Worm (Caenorhabditis elegans) whole organism, L3 larva: ENCODE results near the gene clec-157.

Experiments used
- R02D3.7 ChIP-seq: fragments of 150-350 bp; optimal IDR thresholded peaks from 2 replicates; lab custom pipeline; 2014; ENCODE audit warnings: missing biosample characterization, missing genetic modification characterization
- ZK546.5 ChIP-seq: sonication (generic microtip); optimal IDR thresholded peaks from 2 replicates; lab custom pipeline; 2017; ENCODE audit warnings: missing biosample characterization, missing genetic modification characterization
- ama-1 ChIP-seq: fragments of 150-350 bp; optimal IDR thresholded peaks from 2 replicates; lab custom pipeline; 2018
- ceh-82 ChIP-seq: fragments of 150-350 bp; optimal IDR thresholded peaks from 2 replicates; lab custom pipeline; 2014; ENCODE audit warnings: missing biosample characterization, missing genetic modification characterization
- ceh-9 ChIP-seq: sonication (generic microtip); optimal IDR thresholded peaks from 2 replicates; lab custom pipeline; 2018; ENCODE audit warnings: missing biosample characterization, missing genetic modification characterization
- egl-27 ChIP-seq: sonication (generic microtip); optimal IDR thresholded peaks from 4 replicates; lab custom pipeline; 2017; ENCODE audit warnings: missing biosample characterization, missing genetic modification reagents, missing genetic modification characterization
- elt-1 ChIP-seq: fragments of 150-350 bp; optimal IDR thresholded peaks from 2 replicates; lab custom pipeline; 2014; ENCODE audit warnings: missing biosample characterization, missing genetic modification characterization
- fkh-10 ChIP-seq: sonication (generic microtip); optimal IDR thresholded peaks from 2 replicates; lab custom pipeline; 2017; ENCODE audit warnings: missing biosample characterization, missing genetic modification reagents, missing genetic modification characterization
- fkh-2 ChIP-seq: fragments of 150-350 bp; optimal IDR thresholded peaks from 2 replicates; lab custom pipeline; 2014; ENCODE audit warnings: missing biosample characterization, missing genetic modification reagents, missing genetic modification characterization
- fos-1 ChIP-seq: fragments of 150-350 bp; optimal IDR thresholded peaks from 2 replicates; lab custom pipeline; 2014; ENCODE audit warnings: missing biosample characterization, missing genetic modification characterization
- hmg-11 ChIP-seq: sonication (generic microtip); optimal IDR thresholded peaks from 2 replicates; lab custom pipeline; 2016; ENCODE audit warnings: missing genetic modification characterization, missing compliant biosample characterization
- jun-1 ChIP-seq: fragments of 150-350 bp; optimal IDR thresholded peaks from 2 replicates; lab custom pipeline; 2014; ENCODE audit warnings: missing biosample characterization, missing genetic modification reagents, missing genetic modification characterization
- lin-15B ChIP-seq: fragments of 150-350 bp; optimal IDR thresholded peaks from 2 replicates; lab custom pipeline; 2014; ENCODE audit warnings: missing biosample characterization, missing genetic modification characterization
- lin-39 ChIP-seq: fragments of 150-350 bp; optimal IDR thresholded peaks from 2 replicates; lab custom pipeline; 2018; ENCODE audit warnings: missing biosample characterization, missing genetic modification reagents, missing genetic modification characterization
- lsy-12 ChIP-seq: sonication (generic microtip); optimal IDR thresholded peaks from 2 replicates; lab custom pipeline; 2016; ENCODE audit warnings: mild to moderate bottlenecking, missing genetic modification characterization, missing compliant biosample characterization
- mdl-1 ChIP-seq: fragments of 150-350 bp; optimal IDR thresholded peaks from 2 replicates; lab custom pipeline; 2014; ENCODE audit warnings: missing biosample characterization, missing genetic modification characterization
- nhr-23 ChIP-seq: fragments of 150-350 bp; optimal IDR thresholded peaks from 2 replicates; lab custom pipeline; 2014; ENCODE audit warnings: missing biosample characterization, missing genetic modification reagents, missing genetic modification characterization
- nhr-237 ChIP-seq: fragments of 150-350 bp; optimal IDR thresholded peaks from 2 replicates; lab custom pipeline; 2014; ENCODE audit warnings: missing biosample characterization, missing genetic modification characterization
- nhr-25 ChIP-seq: sonication (generic microtip); optimal IDR thresholded peaks from 2 replicates; lab custom pipeline; 2017; ENCODE audit warnings: missing biosample characterization, missing genetic modification characterization
- nhr-28 ChIP-seq: fragments of 150-350 bp; optimal IDR thresholded peaks from 2 replicates; lab custom pipeline; 2014; ENCODE audit warnings: missing biosample characterization, missing genetic modification characterization
- nhr-76 ChIP-seq: fragments of 150-350 bp; sonication (generic microtip); optimal IDR thresholded peaks from 5 replicates; lab custom pipeline; 2014; ENCODE audit warnings: missing biosample characterization, missing genetic modification characterization
- nhr-77 ChIP-seq: fragments of 150-350 bp; optimal IDR thresholded peaks from 2 replicates; lab custom pipeline; 2014; ENCODE audit warnings: missing biosample characterization, missing genetic modification characterization
- pha-4 ChIP-seq: fragments of 150-350 bp; optimal IDR thresholded peaks from 2 replicates; lab custom pipeline; 2014; ENCODE audit warnings: missing biosample characterization, missing genetic modification reagents, missing genetic modification characterization
- pqm-1 ChIP-seq: fragments of 150-350 bp; optimal IDR thresholded peaks from 2 replicates; lab custom pipeline; 2017; ENCODE audit warnings: missing biosample characterization, missing genetic modification characterization, inconsistent platforms
- sea-2 ChIP-seq: fragments of 150-350 bp; sonication (generic microtip); optimal IDR thresholded peaks from 4 replicates; lab custom pipeline; 2014; ENCODE audit warnings: missing biosample characterization, missing genetic modification reagents, missing genetic modification characterization
- tbx-2 ChIP-seq: sonication (generic microtip); optimal IDR thresholded peaks from 2 replicates; lab custom pipeline; 2016; ENCODE audit warnings: mild to moderate bottlenecking, missing genetic modification characterization, missing compliant biosample characterization
- unc-62 ChIP-seq: fragments of 150-350 bp; sonication (generic microtip); optimal IDR thresholded peaks from 4 replicates; lab custom pipeline; 2014; ENCODE audit warnings: missing biosample characterization, missing genetic modification reagents, missing genetic modification characterization
- zag-1 ChIP-seq: fragments of 150-350 bp; optimal IDR thresholded peaks from 2 replicates; lab custom pipeline; 2014; ENCODE audit warnings: missing biosample characterization, missing genetic modification characterization
- ztf-11 ChIP-seq: fragments of 150-350 bp; optimal IDR thresholded peaks from 2 replicates; lab custom pipeline; 2014; ENCODE audit warnings: missing biosample characterization, missing genetic modification characterization

The clec-157 gene

ce11 chrIII:4868643-4869042 lies 24.4 kb upstream of the clec-157 start, which contains the start of the genes msd-4 and C35D10.3:
Gene msd-4, minus strand, starts transcription at chrIII:4868743.
Gene C35D10.3, plus strand, starts transcription at chrIII:4868921.
- TF ChIP-seq ztf-11 (tag; lab: Kevin White, UChicago): no peak
- no peak for TF ChIP-seq pqm-1

DNA sequence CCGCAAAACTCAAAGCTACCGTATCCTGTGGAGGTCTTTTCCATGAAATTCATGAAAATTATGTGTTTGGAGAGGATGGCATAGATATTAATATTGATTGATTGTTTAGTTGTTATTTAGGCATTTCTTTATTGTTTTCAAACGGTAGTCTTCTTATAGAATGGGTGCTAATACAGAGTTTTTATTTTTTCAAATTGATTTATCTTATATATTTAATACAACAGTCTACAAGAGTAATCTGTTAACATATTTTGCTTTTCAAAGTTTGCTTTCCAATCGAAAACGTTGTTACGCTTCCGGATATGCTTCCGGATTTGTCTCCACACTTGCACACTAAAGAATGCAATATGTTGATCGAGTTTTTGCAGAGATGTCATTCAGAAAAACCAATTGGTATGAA lies 22.5 kb upstream of the clec-157 start, which contains the start of gene C35D10.17:
Gene C35D10.17, plus strand, starts transcription at position 301 of the 400 bp plus-strand sequence.
- TF ChIP-seq fos-1 (tag; lab: Kevin White, UChicago) (no peak), tbx-2 (no peak), pqm-1 (no peak)

ce11 chrIII:4863127-4863526 lies 18.9 kb upstream of the clec-157 start, which contains the start of gene coq-8:
Gene coq-8, plus strand, starts transcription at chrIII:4863427.
- TF ChIP-seq nhr-25 (tag; lab: Kevin White, UChicago): no peak
- TF ChIP-seq ceh-82: no peak

- TF ChIP-seq lin-15B (tag; lab: Kevin White, UChicago): peak; percentile 1
- TF ChIP-seq pha-4: no peak
Measured at ce11 chrIII:4861744-4862401, 17.6 kb upstream of the clec-157 start, which contains the start of the genes C35D10.10 and C35D10.5. Gene C35D10.10, minus strand, starts transcription at chrIII:4861794. Gene C35D10.5, plus strand, starts transcription at chrIII:4862351.

- TF ChIP-seq nhr-28 (tag; lab: Kevin White, UChicago) (no peak), zag-1 (tag; lab: Kevin White, UChicago) (no peak), elt-1 (tag; lab: Kevin White, UChicago) (no peak), lin-39 (no peak), nhr-77 (tag; lab: Kevin White, UChicago) (no peak), mdl-1 (no peak)
Measured at ce11 chrIII:4859039-4859438, 14.8 kb upstream of the clec-157 start, which contains the start of gene C35D10.6. Gene C35D10.6, plus strand, starts transcription at chrIII:4859339.

DNA sequence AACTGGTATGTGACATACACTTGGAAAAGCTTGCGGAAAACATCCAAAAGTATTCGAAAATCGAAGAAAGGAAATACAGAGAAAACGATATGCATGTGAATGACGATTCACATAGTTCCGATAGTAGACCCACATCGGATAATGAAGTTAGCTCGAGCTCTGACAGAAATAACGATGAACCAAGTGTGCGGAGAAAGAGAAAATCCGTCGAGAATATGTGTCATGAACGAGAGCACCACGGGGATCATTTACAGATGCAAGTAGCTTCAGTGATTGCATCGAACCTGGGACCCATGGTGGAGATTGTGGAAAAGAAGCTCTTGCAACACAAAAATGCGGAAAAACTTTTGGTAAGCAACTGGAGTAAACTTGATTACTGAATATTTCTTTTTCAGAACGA lies 12.8 kb upstream of the clec-157 start:
- TF ChIP-seq tbx-2: no peak
- no peak for TF ChIP-seq pqm-1
- no peak for TF ChIP-seq fkh-2 (tag; lab: Kevin White, UChicago)
- no peak for TF ChIP-seq lin-39
- TF ChIP-seq unc-62 (GFP tag; lab: Kevin White, UChicago): no peak
- TF ChIP-seq ceh-9 (tag; lab: Kevin White, UChicago): no peak

DNA sequence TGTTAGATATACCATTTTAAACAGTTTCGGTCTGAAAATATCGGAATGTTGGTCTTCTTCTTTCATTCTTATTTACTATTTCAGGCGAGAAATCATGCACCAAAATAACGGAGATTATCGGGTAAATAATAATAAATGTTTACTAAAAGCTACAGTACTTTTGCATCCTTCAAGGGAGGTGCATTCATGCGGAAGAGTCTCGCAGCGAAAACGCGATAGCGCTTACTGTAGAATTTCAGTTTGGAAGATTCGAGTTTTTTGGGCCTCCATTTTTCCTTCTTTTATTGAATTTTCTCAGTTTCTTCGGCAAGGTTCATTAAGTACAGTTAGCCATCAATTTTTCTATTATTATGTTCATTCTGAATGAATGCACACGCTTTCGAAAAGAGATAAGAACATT lies 11.9 kb upstream of the clec-157 start, which contains the start of gene C35D10.7:
Gene C35D10.7, plus strand, starts transcription at position 85 of the 400 bp plus-strand sequence.
- TF ChIP-seq mdl-1 (no peak), ZK546.5 (no peak), hmg-11 (tag; lab: Kevin White, UChicago) (no peak), nhr-76 (no peak), unc-62 (GFP tag; lab: Kevin White, UChicago) (no peak), lin-15B (tag; lab: Kevin White, UChicago) (no peak)
- TF ChIP-seq, all 47 proteins: peak for 0

DNA sequence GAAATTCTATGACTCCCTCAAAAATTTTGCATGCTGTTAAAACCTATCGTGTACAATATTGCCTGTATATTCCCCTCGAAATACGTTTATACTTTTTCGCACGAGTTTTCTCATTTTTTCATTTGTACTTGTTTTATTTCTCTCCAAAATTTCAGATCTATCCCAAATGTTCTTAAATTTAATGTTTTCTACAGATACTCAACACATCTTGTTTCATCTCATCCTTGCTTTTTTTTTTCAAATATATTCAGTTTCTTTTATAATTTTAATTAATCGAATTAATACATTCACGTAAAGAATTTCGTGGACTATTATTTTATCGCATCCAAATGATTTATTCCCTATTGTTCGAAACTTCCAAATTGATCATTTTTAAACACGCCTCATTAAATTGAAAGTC lies 10.7 kb upstream of the clec-157 start, which contains the start of gene C35D10.8:
Gene C35D10.8, plus strand, starts transcription at position 301 of the 400 bp plus-strand sequence.
- TF ChIP-seq lsy-12 (tag; lab: Kevin White, UChicago) (no peak), lin-39 (no peak), elt-1 (tag; lab: Kevin White, UChicago) (no peak), sea-2 (GFP tag; lab: Kevin White, UChicago) (no peak), nhr-23 (tag; lab: Kevin White, UChicago) (no peak), ama-1 (no peak), ZK546.5 (no peak), hmg-11 (tag; lab: Kevin White, UChicago) (no peak), fkh-10 (GFP tag; lab: Kevin White, UChicago) (no peak), nhr-237 (no peak), ztf-11 (tag; lab: Kevin White, UChicago) (no peak), jun-1 (no peak), ceh-9 (tag; lab: Kevin White, UChicago) (no peak), fkh-2 (tag; lab: Kevin White, UChicago) (no peak), nhr-77 (tag; lab: Kevin White, UChicago) (no peak), R02D3.7 (tag; lab: Kevin White, UChicago) (no peak), nhr-76 (no peak), egl-27 (tag; lab: Kevin White, UChicago) (no peak)
- TF ChIP-seq, all 47 proteins: peak for 0
